Worm (Caenorhabditis elegans) whole organism, mixed stage, embryonic: Measurements from ENCODE around the gene prx-19.

Experiments used
- blmp-1 ChIP-seq: fragments of 150-350 bp; optimal IDR thresholded peaks from 2 replicates; lab custom pipeline; 2014; ENCODE audit warnings: missing biosample characterization, missing genetic modification characterization
- ces-1 ChIP-seq: fragments of 150-350 bp; optimal IDR thresholded peaks from 2 replicates; lab custom pipeline; 2014; ENCODE audit warnings: missing biosample characterization, missing genetic modification reagents, missing genetic modification characterization
- elt-1 ChIP-seq: sonication (generic microtip); optimal IDR thresholded peaks from 2 replicates; lab custom pipeline; 2017; ENCODE audit warnings: missing genetic modification characterization, mild to moderate bottlenecking, missing compliant biosample characterization, antibody characterized with exemption, moderate library complexity, borderline replicate concordance; ENCODE audit not compliant: insufficient read depth
- elt-3 ChIP-seq: fragments of 150-350 bp; optimal IDR thresholded peaks from 2 replicates; lab custom pipeline; 2014; ENCODE audit warnings: missing biosample characterization, missing genetic modification characterization
- lin-13 ChIP-seq: fragments of 150-350 bp; optimal IDR thresholded peaks from 2 replicates; lab custom pipeline; 2014; ENCODE audit warnings: missing biosample characterization, missing genetic modification characterization
- lsy-2 ChIP-seq: fragments of 150-350 bp; optimal IDR thresholded peaks from 2 replicates; lab custom pipeline; 2014; ENCODE audit warnings: missing biosample characterization, missing genetic modification characterization
- mls-2 ChIP-seq: sonication (generic microtip); optimal IDR thresholded peaks from 2 replicates; lab custom pipeline; 2016; ENCODE audit warnings: mild to moderate bottlenecking, missing genetic modification characterization, moderate library complexity, missing compliant biosample characterization
- nhr-237 ChIP-seq: fragments of 150-350 bp; optimal IDR thresholded peaks from 2 replicates; lab custom pipeline; 2014; ENCODE audit warnings: missing biosample characterization, missing genetic modification characterization
- nhr-28 ChIP-seq: fragments of 150-350 bp; optimal IDR thresholded peaks from 2 replicates; lab custom pipeline; 2014; ENCODE audit warnings: missing biosample characterization, missing genetic modification characterization
- nhr-76 ChIP-seq: sonication (generic microtip); optimal IDR thresholded peaks from 2 replicates; lab custom pipeline; 2017; ENCODE audit warnings: missing biosample characterization, missing genetic modification characterization
- unc-62 ChIP-seq: fragments of 150-350 bp; optimal IDR thresholded peaks from 2 replicates; lab custom pipeline; 2014; ENCODE audit warnings: missing biosample characterization, missing genetic modification reagents, missing genetic modification characterization
- zip-8 ChIP-seq: fragments of 150-350 bp; optimal IDR thresholded peaks from 2 replicates; lab custom pipeline; 2014; ENCODE audit warnings: missing biosample characterization, missing genetic modification characterization

ce11 chrIII:8794793-8795192 lies 14.3 kb downstream of the prx-19 start:
- TF ChIP-seq nhr-76 (no peak), nhr-237 (tag; lab: Kevin White, UChicago) (peak; percentile 27), lsy-2 (tag; lab: Kevin White, UChicago) (peak; percentile 73), elt-3 (tag; lab: Kevin White, UChicago) (peak; percentile 2), unc-62 (GFP tag; lab: Kevin White, UChicago) (no peak), zip-8 (tag; lab: Kevin White, UChicago) (no peak), elt-1 (tag; lab: Kevin White, UChicago) (no peak), blmp-1 (tag; lab: Kevin White, UChicago) (peak; percentile 28), mls-2 (tag; lab: Kevin White, UChicago) (no peak), lin-13 (peak; percentile 11), ces-1 (GFP tag; lab: Kevin White, UChicago) (no peak), nhr-28 (tag; lab: Kevin White, UChicago) (no peak)
